Worm (Caenorhabditis elegans) whole organism, L4 larva: ENCODE measurements around the gene F34H10.5.

Source experiments
- D1046.2 ChIP-seq: fragments of 200-800 bp; sonication (Bioruptor generic); IDR thresholded peaks from 2 replicates; pipeline ENCODE4 v1.3.6; 2022; ENCODE audit warnings: missing genetic modification characterization, missing compliant biosample characterization
- F10B5.3 ChIP-seq: sonication (generic microtip); optimal IDR thresholded peaks from 2 replicates; lab custom pipeline; 2016; ENCODE audit warnings: mild to moderate bottlenecking, missing genetic modification characterization, missing compliant biosample characterization
- R02D3.7 ChIP-seq: fragments of 150-350 bp; sonication (generic microtip); optimal IDR thresholded peaks from 3 replicates; lab custom pipeline; 2014; ENCODE audit warnings: missing biosample characterization, missing genetic modification characterization
- Y48G9A.11 ChIP-seq: fragments of 200-800 bp; sonication (Bioruptor generic); IDR thresholded peaks from 2 replicates; pipeline ENCODE4 v1.3.6; 2022; ENCODE audit warnings: missing genetic modification reagents, missing genetic modification characterization, missing compliant biosample characterization
- ama-1 ChIP-seq: fragments of 150-350 bp; optimal IDR thresholded peaks from 2 replicates; lab custom pipeline; 2014; ENCODE audit warnings: inconsistent platforms, mixed read lengths
- attf-4 ChIP-seq: sonication (generic microtip); optimal IDR thresholded peaks from 3 replicates; lab custom pipeline; 2017; ENCODE audit warnings: missing biosample characterization, missing genetic modification characterization
- ceh-32 ChIP-seq: sonication (generic microtip); optimal IDR thresholded peaks from 2 replicates; lab custom pipeline; 2016; ENCODE audit warnings: mild to moderate bottlenecking, missing genetic modification characterization, missing compliant biosample characterization; ENCODE audit not compliant: poor library complexity
- ceh-82 ChIP-seq: sonication (generic microtip); optimal IDR thresholded peaks from 2 replicates; lab custom pipeline; 2017; ENCODE audit warnings: missing biosample characterization, missing genetic modification characterization
- daf-16 ChIP-seq, 3 experiments: sonication (generic microtip); optimal IDR thresholded peaks; 2 replicates each; lab custom pipeline; 2016 to 2017; ENCODE audit warnings: missing genetic modification characterization in 3 of 3, missing genetic modification reagents in 3 of 3, mild to moderate bottlenecking in 2 of 3, missing compliant biosample characterization in 2 of 3, missing biosample characterization in 1 of 3, moderate library complexity in 1 of 3
- daf-8 ChIP-seq: fragments of 200-800 bp; sonication (Bioruptor generic); IDR thresholded peaks from 2 replicates; pipeline ENCODE4 v1.3.6; 2022; ENCODE audit warnings: missing genetic modification characterization, missing compliant biosample characterization
- dmd-6 ChIP-seq: fragments of 200-800 bp; sonication (Bioruptor generic); IDR thresholded peaks from 2 replicates; pipeline ENCODE4 v1.3.6; 2022; ENCODE audit warnings: missing genetic modification reagents, missing genetic modification characterization, missing compliant biosample characterization
- dve-1 ChIP-seq: sonication (generic microtip); optimal IDR thresholded peaks from 2 replicates; lab custom pipeline; 2017; ENCODE audit warnings: antibody characterized with exemption, mild to moderate bottlenecking, missing genetic modification characterization, missing compliant biosample characterization; ENCODE audit not compliant: insufficient read depth
- fos-1 ChIP-seq: fragments of 150-350 bp; optimal IDR thresholded peaks from 2 replicates; lab custom pipeline; 2014; ENCODE audit warnings: missing biosample characterization, missing genetic modification characterization
- hif-1 ChIP-seq, 2 experiments: sonication (generic microtip); optimal IDR thresholded peaks; 2 replicates each; lab custom pipeline; 2016 to 2017; ENCODE audit warnings: missing compliant biosample characterization in 2 of 2, missing genetic modification characterization in 2 of 2, missing genetic modification reagents in 2 of 2, missing genotype in 2 of 2, mild to moderate bottlenecking in 1 of 2
- hlh-11 ChIP-seq: fragments of 200-800 bp; sonication (Bioruptor generic); optimal IDR thresholded peaks from 2 replicates; lab custom pipeline; 2018; ENCODE audit warnings: mild to moderate bottlenecking, missing genetic modification characterization, missing compliant biosample characterization
- jun-1 ChIP-seq: fragments of 150-350 bp; optimal IDR thresholded peaks from 2 replicates; lab custom pipeline; 2014; ENCODE audit warnings: missing biosample characterization, missing genetic modification reagents, missing genetic modification characterization
- lin-13 ChIP-seq: fragments of 150-350 bp; optimal IDR thresholded peaks from 2 replicates; lab custom pipeline; 2014; ENCODE audit warnings: missing biosample characterization, missing genetic modification reagents, missing genetic modification characterization
- lin-38 ChIP-seq: fragments of 200-800 bp; sonication (Bioruptor generic); IDR thresholded peaks from 2 replicates; pipeline ENCODE4 v1.3.6; 2022; ENCODE audit warnings: missing genetic modification reagents, missing genetic modification characterization, missing compliant biosample characterization
- lsy-2 ChIP-seq, 2 experiments: fragments of 150-350 bp in 1 of 2; sonication (generic microtip) in 1 of 2; optimal IDR thresholded peaks; 2 replicates each; lab custom pipeline; 2014 to 2017; ENCODE audit warnings: missing biosample characterization in 2 of 2, missing genetic modification characterization in 2 of 2
- mdl-1 ChIP-seq, 2 experiments: fragments of 150-350 bp in 1 of 2; sonication (generic microtip) in 1 of 2; optimal IDR thresholded peaks; 2 replicates each; lab custom pipeline; 2014 to 2017; ENCODE audit warnings: missing biosample characterization in 2 of 2, missing genetic modification characterization in 2 of 2
- nhr-10 ChIP-seq: fragments of 150-350 bp; optimal IDR thresholded peaks from 2 replicates; lab custom pipeline; 2014; ENCODE audit warnings: missing biosample characterization, missing genetic modification characterization
- nhr-102 ChIP-seq: sonication (generic microtip); optimal IDR thresholded peaks from 2 replicates; lab custom pipeline; 2016; ENCODE audit warnings: mild to moderate bottlenecking, missing genetic modification characterization, moderate library complexity, missing compliant biosample characterization
- nhr-11 ChIP-seq: fragments of 150-350 bp; optimal IDR thresholded peaks from 2 replicates; lab custom pipeline; 2014; ENCODE audit warnings: missing biosample characterization, missing genetic modification characterization
- nhr-25 ChIP-seq: sonication (generic microtip); optimal IDR thresholded peaks from 2 replicates; lab custom pipeline; 2017; ENCODE audit warnings: missing genetic modification characterization, mild to moderate bottlenecking, missing compliant biosample characterization, antibody characterized with exemption, moderate library complexity, borderline replicate concordance; ENCODE audit not compliant: insufficient read depth
- nhr-28 ChIP-seq: fragments of 150-350 bp; optimal IDR thresholded peaks from 2 replicates; lab custom pipeline; 2014; ENCODE audit warnings: missing biosample characterization, missing genetic modification characterization
- nhr-41 ChIP-seq: fragments of 200-800 bp; sonication (Bioruptor generic); IDR thresholded peaks from 2 replicates; pipeline ENCODE4 v1.3.6; 2022; ENCODE audit warnings: missing genetic modification reagents, missing genetic modification characterization, missing compliant biosample characterization
- nhr-42 ChIP-seq: fragments of 200-800 bp; sonication (Bioruptor generic); IDR thresholded peaks from 2 replicates; pipeline ENCODE4 v1.3.6; 2022; ENCODE audit warnings: missing genetic modification characterization, missing compliant biosample characterization
- nhr-6 ChIP-seq: fragments of 150-350 bp; optimal IDR thresholded peaks from 2 replicates; lab custom pipeline; 2014; ENCODE audit warnings: missing biosample characterization, missing genetic modification characterization
- nhr-77 ChIP-seq: fragments of 150-350 bp; optimal IDR thresholded peaks from 2 replicates; lab custom pipeline; 2014; ENCODE audit warnings: missing biosample characterization, missing genetic modification characterization
- pha-4 ChIP-seq, 2 experiments: fragments of 150-350 bp in 1 of 2; fragments of 200-800 bp in 1 of 2; sonication (Bioruptor generic) in 1 of 2; IDR thresholded peaks in 1 of 2; optimal IDR thresholded peaks in 1 of 2; 2 replicates each; pipeline versions ENCODE4 v1.3.6 to Lab custom; 2014 to 2022; ENCODE audit warnings: missing genetic modification characterization in 2 of 2, missing genetic modification reagents in 2 of 2, missing biosample characterization in 1 of 2, missing compliant biosample characterization in 1 of 2
- php-3 ChIP-seq: fragments of 200-800 bp; sonication (Bioruptor generic); IDR thresholded peaks from 2 replicates; pipeline ENCODE4 v1.3.6; 2022; ENCODE audit warnings: missing genetic modification reagents, missing genetic modification characterization, missing compliant biosample characterization
- pqm-1 ChIP-seq: sonication (generic microtip); optimal IDR thresholded peaks from 2 replicates; lab custom pipeline; 2017; ENCODE audit warnings: missing biosample characterization, missing genetic modification characterization
- skn-1 ChIP-seq: fragments of 150-350 bp; optimal IDR thresholded peaks from 2 replicates; lab custom pipeline; 2014; ENCODE audit warnings: missing biosample characterization, missing genetic modification characterization
- spr-3 ChIP-seq: fragments of 200-800 bp; sonication (Bioruptor generic); optimal IDR thresholded peaks from 2 replicates; lab custom pipeline; 2018; ENCODE audit warnings: mild to moderate bottlenecking, missing genetic modification characterization, missing compliant biosample characterization
- tag-97 ChIP-seq: fragments of 200-800 bp; sonication (Bioruptor generic); IDR thresholded peaks from 2 replicates; pipeline ENCODE4 v1.3.6; 2022; ENCODE audit warnings: missing genetic modification characterization, missing compliant biosample characterization
- tra-1 ChIP-seq: fragments of 200-800 bp; sonication (Bioruptor generic); IDR thresholded peaks from 2 replicates; pipeline ENCODE4 v1.3.6; 2022; ENCODE audit warnings: missing genetic modification reagents, missing genetic modification characterization, missing compliant biosample characterization
- unc-130 ChIP-seq: sonication (generic microtip); optimal IDR thresholded peaks from 2 replicates; lab custom pipeline; 2016; ENCODE audit warnings: missing genetic modification reagents, missing genetic modification characterization, missing compliant biosample characterization
- unc-62 ChIP-seq, 3 experiments: fragments of 150-350 bp in 1 of 3; sonication (generic microtip); optimal IDR thresholded peaks in 2 of 3; peaks in 1 of 3; 1 replicate in 1 of 3; 2 replicates in 2 of 3; lab custom pipeline; 2014 to 2017; ENCODE audit warnings: missing biosample characterization in 3 of 3, missing genetic modification characterization in 3 of 3, missing genetic modification reagents in 3 of 3, missing genotype in 1 of 3
- zag-1 ChIP-seq: fragments of 150-350 bp; optimal IDR thresholded peaks from 2 replicates; lab custom pipeline; 2014; ENCODE audit warnings: missing biosample characterization, missing genetic modification characterization

F34H10.5 gene

DNA sequence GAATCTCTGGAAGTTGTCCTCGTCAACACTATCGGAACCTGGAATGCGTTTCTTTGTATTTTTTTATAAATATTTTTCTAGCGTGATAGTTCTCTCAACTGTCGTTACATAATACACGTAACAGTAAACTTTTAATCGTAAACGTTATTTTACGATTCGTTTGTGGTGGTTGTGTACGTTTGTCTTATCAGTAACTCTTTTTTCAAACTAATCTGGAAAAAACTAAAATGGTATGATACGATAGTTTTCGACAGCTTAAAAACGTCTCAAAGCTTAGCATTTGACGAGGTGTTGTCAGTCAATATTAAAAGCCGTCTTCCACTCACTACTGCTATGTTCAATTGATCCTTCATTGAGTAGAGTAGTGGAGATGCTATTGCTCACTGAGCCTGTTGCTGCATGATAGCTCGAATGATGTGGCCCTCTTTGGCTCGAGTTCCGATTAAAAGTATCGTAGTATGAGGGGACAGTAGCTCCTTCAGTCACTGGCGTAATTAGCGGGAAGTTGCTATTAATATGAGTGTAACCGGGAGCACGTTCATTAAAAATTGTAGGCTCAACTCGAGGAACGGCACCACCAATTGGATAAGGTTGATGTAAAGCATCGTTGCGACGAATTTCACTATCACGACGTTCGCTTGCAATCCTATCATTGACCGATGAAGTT, 41.4 kb downstream of the F34H10.5 start (continued):
- no peak for TF ChIP-seq daf-16 (GFP tag; optimal IDR thresholded peaks at IDR 0.05; lab: Kevin White, UChicago)
- TF ChIP-seq daf-16 (tag; optimal IDR thresholded peaks at IDR 0.05; lab: Kevin White, UChicago), result peak; percentile 93
- no peak for TF ChIP-seq fos-1 (tag; lab: Kevin White, UChicago)
- TF ChIP-seq unc-130 (GFP tag; lab: Kevin White, UChicago), result no peak
- TF ChIP-seq unc-62 (GFP tag; optimal IDR thresholded peaks at IDR 0.05 in 1 of 2; lab: Kevin White, UChicago), result peak in 1 of 2 experiments; percentile 27
- no peak for TF ChIP-seq unc-62 (tag; optimal IDR thresholded peaks at IDR 0.05; lab: Kevin White, UChicago)

DNA sequence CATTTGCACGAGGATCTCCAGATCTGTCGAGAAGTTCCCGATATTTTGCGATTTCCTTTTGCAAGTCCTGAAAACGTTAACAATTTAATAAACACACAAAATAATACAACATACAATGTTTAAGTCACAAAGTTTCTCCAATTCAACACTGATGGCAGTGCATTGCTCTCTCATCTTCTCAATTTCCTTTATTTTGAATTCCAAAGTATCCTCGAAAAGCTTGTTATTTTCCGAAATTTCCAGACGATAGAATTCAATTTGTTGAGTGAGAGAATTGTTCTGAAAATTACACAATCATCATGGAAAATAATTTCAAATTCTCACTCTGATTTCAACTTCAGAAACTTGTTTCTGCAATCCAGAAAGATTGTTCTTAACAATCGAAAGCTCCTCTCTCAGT, 42.5 kb downstream of the F34H10.5 start:
- TF ChIP-seq nhr-25 (tag; lab: Kevin White, UChicago) (no peak), tra-1 (GFP tag; lab: Robert Waterston, UW) (no peak), nhr-77 (no peak), daf-8 (GFP tag; lab: Robert Waterston, UW) (no peak), ceh-82 (tag; lab: Kevin White, UChicago) (no peak), unc-62 (GFP tag; optimal IDR thresholded peaks at IDR 0.05 in 1 of 2; lab: Kevin White, UChicago) (peak in 1 of 2 experiments; percentile 91), unc-62 (tag; optimal IDR thresholded peaks at IDR 0.05; lab: Kevin White, UChicago) (no peak), mdl-1 (tag; optimal IDR thresholded peaks at IDR 0.05; lab: Kevin White, UChicago) (no peak), tag-97 (GFP tag; lab: Robert Waterston, UW) (0 out of 2 replicates have a peak, but pooled peaks have one; percentile 54), jun-1 (no peak), unc-130 (GFP tag; lab: Kevin White, UChicago) (no peak), dve-1 (tag; lab: Kevin White, UChicago) (no peak), F10B5.3 (tag; lab: Kevin White, UChicago) (no peak), nhr-42 (GFP tag; lab: Robert Waterston, UW) (no peak), D1046.2 (GFP tag; lab: Robert Waterston, UW) (no peak)

DNA sequence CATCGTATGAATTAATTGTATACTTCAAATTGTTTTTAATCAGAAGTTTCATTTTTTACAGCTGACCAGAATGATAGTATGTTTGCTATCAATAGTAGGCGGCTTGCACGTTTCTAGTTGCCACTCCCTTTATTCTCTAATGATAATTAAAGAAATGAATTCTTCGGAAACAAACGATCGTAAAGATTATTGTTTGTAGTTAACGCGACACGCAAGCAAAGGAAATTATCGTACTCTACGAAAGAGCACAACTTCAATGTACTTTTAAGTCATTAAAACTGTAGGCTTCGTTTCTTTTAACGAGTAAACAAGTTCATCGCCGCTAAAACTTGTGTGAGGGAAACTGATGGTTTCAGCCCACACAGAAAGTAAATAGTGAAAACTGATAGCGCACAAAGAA, 44.0 kb downstream of the F34H10.5 start:
- TF ChIP-seq nhr-77, result peak; percentile 1
- TF ChIP-seq daf-16 (GFP tag; optimal IDR thresholded peaks at IDR 0.05; lab: Kevin White, UChicago), result no peak
- TF ChIP-seq daf-16 (tag; optimal IDR thresholded peaks at IDR 0.05; lab: Kevin White, UChicago), result peak; percentile 85
- 0 out of 2 replicates have a peak, but pooled peaks have one; percentile 15 for TF ChIP-seq dmd-6 (GFP tag; lab: Robert Waterston, UW)
- TF ChIP-seq zag-1 (tag; lab: Kevin White, UChicago), result no peak
- TF ChIP-seq attf-4 (tag; lab: Kevin White, UChicago), result no peak
- TF ChIP-seq pqm-1, result peak; percentile 75
- peak; percentile 51 for TF ChIP-seq dve-1 (tag; lab: Kevin White, UChicago)
- peak; percentile 23 for TF ChIP-seq nhr-10
- no peak for TF ChIP-seq nhr-102 (tag; lab: Kevin White, UChicago)
- peak; percentile 77; the same call in 1 of the 2 replicates for TF ChIP-seq php-3 (GFP tag; lab: Robert Waterston, UW)
- peak; percentile 45 for TF ChIP-seq hlh-11
- peak; percentile 90 for TF ChIP-seq nhr-28

DNA sequence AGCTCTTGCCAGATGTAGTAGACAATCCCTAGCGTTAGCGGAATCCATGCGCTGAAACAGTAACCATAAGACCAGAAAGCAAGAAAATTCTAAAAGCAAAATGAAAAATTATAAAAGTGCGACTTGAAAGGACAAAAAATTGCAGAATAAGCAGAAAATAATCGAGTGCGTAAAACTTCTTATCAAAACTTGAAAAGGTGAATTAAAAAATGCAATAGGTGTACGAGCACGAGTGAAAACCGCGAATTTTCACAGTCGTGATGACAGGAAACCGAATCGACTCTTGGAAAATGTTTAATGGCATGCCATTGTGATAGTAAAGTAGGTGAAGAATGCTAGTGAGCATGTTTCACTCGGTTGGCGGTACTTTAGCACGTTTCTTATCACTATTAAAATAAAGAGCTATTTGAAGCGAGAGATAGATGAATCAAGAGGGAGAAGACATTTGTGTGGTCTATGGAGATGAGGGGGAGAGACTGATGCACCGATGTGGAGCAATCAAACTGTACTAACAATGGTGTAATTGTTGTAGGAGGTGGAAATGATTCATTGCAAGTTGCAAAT, 44.7 kb downstream of the F34H10.5 start, which contains the start of gene ifp-1:
Gene ifp-1 (minus strand): TSS at position 51 of the 564 bp plus-strand sequence.
- TF ChIP-seq ceh-32 (tag; lab: Kevin White, UChicago) (no peak), spr-3 (GFP tag; lab: Kevin White, UChicago) (no peak), unc-130 (GFP tag; lab: Kevin White, UChicago) (no peak), hif-1 (tag; optimal IDR thresholded peaks at IDR 0.05; lab: Kevin White, UChicago) (no peak), lin-13 (GFP tag; lab: Kevin White, UChicago) (no peak), dmd-6 (GFP tag; lab: Robert Waterston, UW) (peak; percentile 74), dve-1 (tag; lab: Kevin White, UChicago) (peak; percentile 41), Y48G9A.11 (GFP tag; lab: Robert Waterston, UW) (no peak), pha-4 (GFP tag; IDR thresholded peaks at IDR 0.05; lab: Robert Waterston, UW) (no peak), pha-4 (tag; optimal IDR thresholded peaks at IDR 0.05; lab: Kevin White, UChicago) (no peak), ama-1 (no peak), unc-62 (GFP tag; optimal IDR thresholded peaks at IDR 0.05 in 1 of 2; lab: Kevin White, UChicago) (peak in 1 of 2 experiments; percentile 73), unc-62 (tag; optimal IDR thresholded peaks at IDR 0.05; lab: Kevin White, UChicago) (no peak), nhr-6 (tag; lab: Kevin White, UChicago) (no peak), lsy-2 (tag; optimal IDR thresholded peaks at IDR 0.05; lab: Kevin White, UChicago) (no peak), lin-38 (GFP tag; lab: Robert Waterston, UW) (no peak), nhr-28 (peak; percentile 49), daf-16 (GFP tag; optimal IDR thresholded peaks at IDR 0.05; lab: Kevin White, UChicago) (no peak), daf-16 (tag; optimal IDR thresholded peaks at IDR 0.05; lab: Kevin White, UChicago) (peak; percentile 65), nhr-11 (tag; lab: Kevin White, UChicago) (no peak), R02D3.7 (tag; lab: Kevin White, UChicago) (no peak), pqm-1 (peak; percentile 92), nhr-41 (GFP tag; lab: Robert Waterston, UW) (no peak), jun-1 (no peak), tag-97 (GFP tag; lab: Robert Waterston, UW) (no peak), skn-1 (tag; lab: Kevin White, UChicago) (no peak)
